Fruit fly (Drosophila melanogaster) whole organism, embryonic: ENCODE data around the gene Cpr78E.

Experiments used
- CG10565 ChIP-seq: fragments of 200-800 bp; sonication (Bioruptor generic); optimal IDR thresholded peaks from 3 replicates; lab custom pipeline; 2016; ENCODE audit warnings: missing biosample characterization, mild to moderate bottlenecking, missing genetic modification characterization
- CG12071 ChIP-seq: fragments of 200-800 bp; sonication (Bioruptor generic); optimal IDR thresholded peaks from 3 replicates; lab custom pipeline; 2018; ENCODE audit warnings: missing biosample characterization, mild to moderate bottlenecking, missing genetic modification characterization
- CG8359 ChIP-seq: fragments of 200-800 bp; sonication (Bioruptor generic); optimal IDR thresholded peaks from 2 replicates; lab custom pipeline; 2017; ENCODE audit warnings: missing biosample characterization, mild to moderate bottlenecking, missing genetic modification characterization, borderline replicate concordance
- ab ChIP-seq: fragments of 200-800 bp; sonication (Bioruptor generic); optimal IDR thresholded peaks from 2 replicates; lab custom pipeline; 2016; ENCODE audit warnings: missing biosample characterization, missing genetic modification characterization

DNA sequence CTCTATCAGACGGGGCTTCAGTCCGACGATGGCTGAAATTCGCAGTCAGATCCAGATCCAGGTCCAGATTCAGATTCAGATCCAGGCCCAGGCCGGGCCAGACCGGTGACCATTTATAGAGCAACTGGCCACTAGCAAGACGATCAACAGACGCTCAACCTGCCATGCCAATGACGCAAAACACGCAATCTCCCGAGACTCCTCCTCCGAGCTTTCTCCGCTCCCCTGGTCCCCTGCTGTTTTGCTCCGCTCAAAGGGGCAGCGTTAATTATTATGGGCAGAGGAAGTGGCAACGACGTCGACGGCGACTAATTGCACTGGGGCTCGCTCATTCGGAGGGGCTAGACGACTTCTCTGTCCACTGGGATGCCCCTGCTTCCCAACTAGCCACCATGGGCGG, 15.4 kb downstream of the Cpr78E start:
- no peak for TF ChIP-seq CG10565 (GFP tag; lab: Kevin White, UChicago)
- no peak for TF ChIP-seq ab (GFP tag; lab: Kevin White, UChicago)
- TF ChIP-seq CG8359 = no peak
- no peak for TF ChIP-seq CG12071 (GFP tag; lab: Kevin White, UChicago)
